Worm (Caenorhabditis elegans) whole organism, early embryonic: ENCODE data around the gene T08G3.6.

Source experiments
- B0310.2 ChIP-seq: sonication (generic microtip); optimal IDR thresholded peaks from 2 replicates; lab custom pipeline; 2016; ENCODE audit warnings: mild to moderate bottlenecking, missing genetic modification characterization, missing compliant biosample characterization
- F13C5.2 ChIP-seq: sonication (generic microtip); optimal IDR thresholded peaks from 2 replicates; lab custom pipeline; 2017; ENCODE audit warnings: mild to moderate bottlenecking, missing genetic modification characterization, inconsistent platforms, missing compliant biosample characterization
- aly-1 ChIP-seq: sonication (generic microtip); optimal IDR thresholded peaks from 2 replicates; lab custom pipeline; 2016; ENCODE audit warnings: missing genetic modification characterization, missing compliant biosample characterization
- ama-1 ChIP-seq: fragments of 150-350 bp; optimal IDR thresholded peaks from 2 replicates; lab custom pipeline; 2014
- ceh-13 ChIP-seq: fragments of 200-800 bp; sonication (Bioruptor generic); optimal IDR thresholded peaks from 2 replicates; lab custom pipeline; 2018; ENCODE audit warnings: mild to moderate bottlenecking, missing genetic modification characterization, missing compliant biosample characterization
- ceh-36 ChIP-seq: sonication (generic microtip); optimal IDR thresholded peaks from 2 replicates; lab custom pipeline; 2016; ENCODE audit warnings: missing genetic modification characterization, inconsistent platforms, missing compliant biosample characterization
- ets-7 ChIP-seq: sonication (generic microtip); optimal IDR thresholded peaks from 2 replicates; lab custom pipeline; 2016; ENCODE audit warnings: missing genotype, missing genetic modification characterization, missing compliant biosample characterization
- flt-1 ChIP-seq: fragments of 200-800 bp; sonication (Bioruptor generic); IDR thresholded peaks from 2 replicates; pipeline ENCODE4 v1.3.6; 2022; ENCODE audit warnings: missing genetic modification characterization, missing compliant biosample characterization
- hmbx-1 ChIP-seq: sonication (generic microtip); optimal IDR thresholded peaks from 2 replicates; lab custom pipeline; 2016; ENCODE audit warnings: mild to moderate bottlenecking, missing genetic modification characterization, missing compliant biosample characterization
- hmg-4 ChIP-seq: fragments of 200-800 bp; sonication (Bioruptor generic); optimal IDR thresholded peaks from 2 replicates; lab custom pipeline; 2018; ENCODE audit warnings: mild to moderate bottlenecking, missing genetic modification characterization, missing compliant biosample characterization
- hnd-1 ChIP-seq: sonication (generic microtip); optimal IDR thresholded peaks from 2 replicates; lab custom pipeline; 2016; ENCODE audit warnings: missing genetic modification characterization, missing compliant biosample characterization
- pes-1 ChIP-seq: fragments of 200-800 bp; sonication (Bioruptor generic); IDR thresholded peaks from 2 replicates; pipeline ENCODE4 v1.3.6; 2022; ENCODE audit warnings: missing genetic modification reagents, missing genetic modification characterization, missing compliant biosample characterization
- scrt-1 ChIP-seq: fragments of 200-800 bp; sonication (Bioruptor generic); IDR thresholded peaks from 2 replicates; pipeline ENCODE4 v1.3.6; 2022; ENCODE audit warnings: missing genetic modification characterization, missing compliant biosample characterization
- sea-1 ChIP-seq: fragments of 200-800 bp; sonication (Bioruptor generic); conservative IDR thresholded peaks from 2 replicates; pipeline ENCODE4 v1.3.6; 2022; ENCODE audit warnings: missing genetic modification characterization, missing compliant biosample characterization
- tbx-11 ChIP-seq: fragments of 200-800 bp; sonication (Bioruptor generic); IDR thresholded peaks from 2 replicates; pipeline ENCODE4 v1.3.6; 2022; ENCODE audit warnings: missing genetic modification characterization, missing compliant biosample characterization
- tbx-37 ChIP-seq: fragments of 200-800 bp; sonication (Bioruptor generic); conservative IDR thresholded peaks from 2 replicates; pipeline ENCODE4 v1.3.6; 2022; ENCODE audit warnings: missing genetic modification reagents, missing genetic modification characterization, missing compliant biosample characterization
- tra-4 ChIP-seq: sonication (generic microtip); optimal IDR thresholded peaks from 2 replicates; lab custom pipeline; 2017; ENCODE audit warnings: missing genetic modification characterization, missing compliant biosample characterization

Gene T08G3.6

ce11 chrV:16445676-16446075 is at the start of gene T08G3.6:
Gene T08G3.6, plus strand, starts transcription at chrV:16445976.
- no peak for TF ChIP-seq aly-1
- TF ChIP-seq tbx-37 (GFP tag; lab: Robert Waterston, UW) = no peak
- no peak for TF ChIP-seq ets-7 (tag; lab: Kevin White, UChicago)

ce11 chrV:16399388-16399787 is 46.4 kb upstream of the T08G3.6 start, which contains the start of gene sre-36:
Gene sre-36, plus strand, starts transcription at chrV:16399688.
- TF ChIP-seq hmbx-1 (tag; lab: Kevin White, UChicago) = no peak
- no peak for TF ChIP-seq ceh-13 (GFP tag; lab: Kevin White, UChicago)
- no peak for TF ChIP-seq B0310.2
- no peak for TF ChIP-seq tbx-37 (GFP tag; lab: Robert Waterston, UW)
- TF ChIP-seq pes-1 (GFP tag; lab: Robert Waterston, UW) = no peak
- no peak for TF ChIP-seq aly-1
- TF ChIP-seq hnd-1 = no peak
- no peak for TF ChIP-seq flt-1 (GFP tag; lab: Robert Waterston, UW)
- TF ChIP-seq ama-1 (lab: Kevin White, UChicago) = no peak
- TF ChIP-seq hmg-4 (GFP tag; lab: Kevin White, UChicago) = no peak
- TF ChIP-seq ceh-36 (tag; lab: Kevin White, UChicago) = no peak
- no peak for TF ChIP-seq tbx-11 (GFP tag; lab: Robert Waterston, UW)
- no peak for TF ChIP-seq tra-4 (tag; lab: Kevin White, UChicago)
- TF ChIP-seq ets-7 (tag; lab: Kevin White, UChicago) = no peak
- no peak for TF ChIP-seq scrt-1 (GFP tag; lab: Robert Waterston, UW)
- no peak for TF ChIP-seq F13C5.2 (tag; lab: Kevin White, UChicago)

- no peak for TF ChIP-seq hmbx-1 (tag; lab: Kevin White, UChicago)
- TF ChIP-seq aly-1 = no peak
- TF ChIP-seq tbx-37 (GFP tag; lab: Robert Waterston, UW) = peak; percentile 84
- peak; percentile 64 for TF ChIP-seq pes-1 (GFP tag; lab: Robert Waterston, UW)
- TF ChIP-seq hmg-4 (GFP tag; lab: Kevin White, UChicago) = peak; percentile 19
Measured at ce11 chrV:16401519-16401918, 44.3 kb upstream of the T08G3.6 start, which contains the start of gene F13A7.14. Gene F13A7.14, plus strand, starts transcription at chrV:16401891.

ce11 chrV:16403974-16404373 is 41.8 kb upstream of the T08G3.6 start, which contains the start of gene syp-1:
Gene syp-1, plus strand, starts transcription at chrV:16404274.
- TF ChIP-seq B0310.2 = no peak
- TF ChIP-seq hmg-4 (GFP tag; lab: Kevin White, UChicago) = no peak
- TF ChIP-seq ceh-13 (GFP tag; lab: Kevin White, UChicago) = no peak
- no peak for TF ChIP-seq F13C5.2 (tag; lab: Kevin White, UChicago)
- TF ChIP-seq tbx-11 (GFP tag; lab: Robert Waterston, UW) = no peak
- no peak for TF ChIP-seq tra-4 (tag; lab: Kevin White, UChicago)
- no peak for TF ChIP-seq hnd-1
- TF ChIP-seq ama-1 (lab: Kevin White, UChicago) = no peak
- TF ChIP-seq pes-1 (GFP tag; lab: Robert Waterston, UW) = no peak
- no peak for TF ChIP-seq aly-1
- TF ChIP-seq ets-7 (tag; lab: Kevin White, UChicago) = no peak
- TF ChIP-seq scrt-1 (GFP tag; lab: Robert Waterston, UW) = no peak
- no peak for TF ChIP-seq hmbx-1 (tag; lab: Kevin White, UChicago)
- TF ChIP-seq flt-1 (GFP tag; lab: Robert Waterston, UW) = no peak
- no peak for TF ChIP-seq ceh-36 (tag; lab: Kevin White, UChicago)

- no peak for TF ChIP-seq ets-7 (tag; lab: Kevin White, UChicago)
- TF ChIP-seq hnd-1 = no peak
- TF ChIP-seq tbx-37 (GFP tag; lab: Robert Waterston, UW) = no peak
- no peak for TF ChIP-seq tra-4 (tag; lab: Kevin White, UChicago)
- no peak for TF ChIP-seq flt-1 (GFP tag; lab: Robert Waterston, UW)
- TF ChIP-seq aly-1 = no peak
- no peak for TF ChIP-seq ceh-13 (GFP tag; lab: Kevin White, UChicago)
- no peak for TF ChIP-seq ceh-36 (tag; lab: Kevin White, UChicago)
- TF ChIP-seq tbx-11 (GFP tag; lab: Robert Waterston, UW) = no peak
- TF ChIP-seq ama-1 (lab: Kevin White, UChicago) = no peak
- TF ChIP-seq hmg-4 (GFP tag; lab: Kevin White, UChicago) = no peak
- no peak for TF ChIP-seq B0310.2
- TF ChIP-seq sea-1 (GFP tag; lab: Robert Waterston, UW) = no peak
- no peak for TF ChIP-seq scrt-1 (GFP tag; lab: Robert Waterston, UW)
- TF ChIP-seq pes-1 (GFP tag; lab: Robert Waterston, UW) = no peak
- TF ChIP-seq hmbx-1 (tag; lab: Kevin White, UChicago) = no peak
- TF ChIP-seq F13C5.2 (tag; lab: Kevin White, UChicago) = no peak
Measured at ce11 chrV:16405366-16405765, 40.4 kb upstream of the T08G3.6 start.

- no peak for TF ChIP-seq scrt-1 (GFP tag; lab: Robert Waterston, UW)
Measured at ce11 chrV:16406357-16406756, 39.4 kb upstream of the T08G3.6 start.

- TF ChIP-seq hmbx-1 (tag; lab: Kevin White, UChicago) = no peak
Measured at ce11 chrV:16407663-16408062, 38.1 kb upstream of the T08G3.6 start, which contains the start of gene F26D2.3. Gene F26D2.3, plus strand, starts transcription at chrV:16407963.

ce11 chrV:16410521-16410920 is 35.3 kb upstream of the T08G3.6 start, which contains the start of gene srh-145:
Gene srh-145, plus strand, starts transcription at chrV:16410713.
- TF ChIP-seq ceh-36 (tag; lab: Kevin White, UChicago) (no peak), pes-1 (GFP tag; lab: Robert Waterston, UW) (no peak), aly-1 (no peak)
